Worm (Caenorhabditis elegans) whole organism, young adult: Measurements from ENCODE around the gene srn-1.

ENCODE experiments used
- B0261.1 ChIP-seq: sonication (generic microtip); optimal IDR thresholded peaks from 2 replicates; lab custom pipeline; 2016; ENCODE audit warnings: mild to moderate bottlenecking, missing genetic modification characterization, moderate library complexity, missing compliant biosample characterization
- B0336.3 ChIP-seq: fragments of 200-800 bp; sonication (Bioruptor generic); IDR thresholded peaks from 2 replicates; pipeline ENCODE4 v1.3.6; 2022; ENCODE audit warnings: missing genetic modification characterization, missing compliant biosample characterization
- C17E4.6 ChIP-seq: fragments of 200-800 bp; sonication (Bioruptor generic); IDR thresholded peaks from 2 replicates; pipeline ENCODE4 v1.3.6; 2022; ENCODE audit warnings: missing genetic modification reagents, missing genetic modification characterization, missing compliant biosample characterization
- F52B5.7 ChIP-seq: sonication (generic microtip); optimal IDR thresholded peaks from 2 replicates; lab custom pipeline; 2016; ENCODE audit warnings: mild to moderate bottlenecking, missing genetic modification characterization, missing compliant biosample characterization
- K11D2.4 ChIP-seq: fragments of 200-800 bp; sonication (Bioruptor generic); IDR thresholded peaks from 2 replicates; pipeline ENCODE4 v1.3.6; 2022; ENCODE audit warnings: missing genetic modification reagents, missing genetic modification characterization, missing compliant biosample characterization
- K12H6.12 ChIP-seq: fragments of 200-800 bp; sonication (Bioruptor generic); optimal IDR thresholded peaks from 2 replicates; lab custom pipeline; 2018; ENCODE audit warnings: mild to moderate bottlenecking, missing genetic modification characterization, missing compliant biosample characterization
- T07F8.4 ChIP-seq: sonication (generic microtip); optimal IDR thresholded peaks from 2 replicates; lab custom pipeline; 2016; ENCODE audit warnings: mild to moderate bottlenecking, missing genetic modification characterization, moderate library complexity, missing compliant biosample characterization
- Y53F4B.3 ChIP-seq: fragments of 200-800 bp; sonication (Bioruptor generic); IDR thresholded peaks from 2 replicates; pipeline ENCODE4 v1.3.6; 2022; ENCODE audit warnings: missing genetic modification reagents, missing genetic modification characterization, missing compliant biosample characterization
- Y95B8A.8 ChIP-seq: fragments of 200-800 bp; sonication (Bioruptor generic); IDR thresholded peaks from 2 replicates; pipeline ENCODE4 v1.3.6; 2022; ENCODE audit warnings: missing genetic modification reagents, missing genetic modification characterization, missing compliant biosample characterization
- akir-1 ChIP-seq: fragments of 200-800 bp; sonication (Bioruptor generic); optimal IDR thresholded peaks from 2 replicates; lab custom pipeline; 2018; ENCODE audit warnings: mild to moderate bottlenecking, missing genetic modification characterization, moderate library complexity, missing compliant biosample characterization
- athp-1 ChIP-seq: sonication (generic microtip); optimal IDR thresholded peaks from 2 replicates; lab custom pipeline; 2017; ENCODE audit warnings: mild to moderate bottlenecking, missing genetic modification characterization, missing compliant biosample characterization
- bed-1 ChIP-seq: fragments of 200-800 bp; sonication (Bioruptor generic); IDR thresholded peaks from 2 replicates; pipeline ENCODE4 v1.3.6; 2022; ENCODE audit warnings: missing genetic modification reagents, missing genetic modification characterization, missing compliant biosample characterization
- dpff-1 ChIP-seq: sonication (generic microtip); optimal IDR thresholded peaks from 2 replicates; lab custom pipeline; 2017; ENCODE audit warnings: mild to moderate bottlenecking, missing genetic modification characterization, missing compliant biosample characterization
- efl-1 ChIP-seq: fragments of 150-350 bp; optimal IDR thresholded peaks from 2 replicates; lab custom pipeline; 2014; ENCODE audit warnings: missing biosample characterization, missing genetic modification reagents, missing genetic modification characterization
- him-1 ChIP-seq: sonication (generic microtip); optimal IDR thresholded peaks from 2 replicates; lab custom pipeline; 2016; ENCODE audit warnings: missing genotype, missing genetic modification reagents, missing genetic modification characterization, missing compliant biosample characterization
- hlh-26 ChIP-seq: fragments of 200-800 bp; sonication (Bioruptor generic); conservative IDR thresholded peaks from 2 replicates; pipeline ENCODE4 v1.3.6; 2022; ENCODE audit warnings: missing genetic modification reagents, missing genetic modification characterization, missing compliant biosample characterization
- hsf-1 ChIP-seq: fragments of 200-800 bp; sonication (Bioruptor generic); IDR thresholded peaks from 2 replicates; pipeline ENCODE4 v1.3.6; 2022; ENCODE audit warnings: missing genetic modification reagents, missing genetic modification characterization, missing compliant biosample characterization
- let-607 ChIP-seq, 2 experiments: fragments of 200-800 bp in 1 of 2; sonication (Bioruptor generic) in 1 of 2; sonication (generic microtip) in 1 of 2; optimal IDR thresholded peaks; 2 replicates each; lab custom pipeline; 2016 to 2018; ENCODE audit warnings: mild to moderate bottlenecking in 2 of 2, missing compliant biosample characterization in 2 of 2, missing genetic modification characterization in 2 of 2, moderate library complexity in 2 of 2, missing genotype in 1 of 2
- lin-40 ChIP-seq: sonication (generic microtip); optimal IDR thresholded peaks from 2 replicates; lab custom pipeline; 2016; ENCODE audit warnings: missing genetic modification characterization, mild to moderate bottlenecking, missing compliant biosample characterization, missing genotype, missing genetic modification reagents
- madf-3 ChIP-seq: fragments of 200-800 bp; sonication (Bioruptor generic); IDR thresholded peaks from 2 replicates; pipeline ENCODE4 v1.3.6; 2022; ENCODE audit warnings: missing genetic modification reagents, missing genetic modification characterization, missing compliant biosample characterization
- madf-6 ChIP-seq: fragments of 200-800 bp; sonication (Bioruptor generic); IDR thresholded peaks from 2 replicates; pipeline ENCODE4 v1.3.6; 2022; ENCODE audit warnings: missing genetic modification reagents, missing genetic modification characterization, missing compliant biosample characterization
- madf-8 ChIP-seq: fragments of 200-800 bp; sonication (Bioruptor generic); conservative IDR thresholded peaks from 2 replicates; pipeline ENCODE4 v1.3.6; 2022; ENCODE audit warnings: missing genetic modification reagents, missing genetic modification characterization, missing compliant biosample characterization
- nfyb-1 ChIP-seq: fragments of 200-800 bp; sonication (Bioruptor generic); IDR thresholded peaks from 2 replicates; pipeline ENCODE4 v1.3.6; 2022; ENCODE audit warnings: missing genetic modification reagents, missing genetic modification characterization, missing compliant biosample characterization
- nhr-27 ChIP-seq: fragments of 200-800 bp; sonication (Bioruptor generic); optimal IDR thresholded peaks from 2 replicates; lab custom pipeline; 2018; ENCODE audit warnings: mild to moderate bottlenecking, missing genetic modification characterization, moderate library complexity, missing compliant biosample characterization
- repo-1 ChIP-seq: sonication (generic microtip); optimal IDR thresholded peaks from 2 replicates; lab custom pipeline; 2017; ENCODE audit warnings: mild to moderate bottlenecking, missing genetic modification characterization, missing compliant biosample characterization
- snpc-1.1 ChIP-seq: sonication (generic microtip); optimal IDR thresholded peaks from 2 replicates; lab custom pipeline; 2017; ENCODE audit warnings: missing genetic modification characterization, mild to moderate bottlenecking, missing compliant biosample characterization, antibody characterized with exemption, moderate library complexity, missing genotype, missing genetic modification reagents; ENCODE audit not compliant: insufficient read depth
- snpc-1.3 ChIP-seq: sonication (generic microtip); optimal IDR thresholded peaks from 2 replicates; lab custom pipeline; 2017; ENCODE audit warnings: missing genetic modification characterization, mild to moderate bottlenecking, missing compliant biosample characterization, antibody characterized with exemption, moderate library complexity, missing genotype, missing genetic modification reagents; ENCODE audit not compliant: insufficient read depth
- somi-1 ChIP-seq: fragments of 200-800 bp; sonication (Bioruptor generic); optimal IDR thresholded peaks from 2 replicates; lab custom pipeline; 2018; ENCODE audit warnings: mild to moderate bottlenecking, missing genetic modification characterization, missing compliant biosample characterization
- tbp1 ChIP-seq: fragments of 200-800 bp; sonication (Bioruptor generic); optimal IDR thresholded peaks from 2 replicates; lab custom pipeline; 2018; ENCODE audit warnings: mild to moderate bottlenecking, missing genetic modification characterization, missing compliant biosample characterization
- unc-62 ChIP-seq: fragments of 150-350 bp; optimal IDR thresholded peaks from 2 replicates; lab custom pipeline; 2014; ENCODE audit warnings: missing biosample characterization, missing genetic modification reagents, missing genetic modification characterization
- zfh-2 ChIP-seq: fragments of 200-800 bp; sonication (Bioruptor generic); conservative IDR thresholded peaks from 2 replicates; pipeline ENCODE4 v1.3.6; 2022; ENCODE audit warnings: missing genetic modification reagents, missing genetic modification characterization, missing compliant biosample characterization
- ztf-22 ChIP-seq: fragments of 200-800 bp; sonication (Bioruptor generic); optimal IDR thresholded peaks from 2 replicates; lab custom pipeline; 2018; ENCODE audit warnings: mild to moderate bottlenecking, missing genetic modification characterization, moderate library complexity, missing compliant biosample characterization
- ztf-26 ChIP-seq: sonication (generic microtip); optimal IDR thresholded peaks from 2 replicates; lab custom pipeline; 2017; ENCODE audit warnings: missing genetic modification characterization, missing compliant biosample characterization
- ztf-28 ChIP-seq: fragments of 200-800 bp; sonication (Bioruptor generic); IDR thresholded peaks from 2 replicates; pipeline ENCODE4 v1.3.6; 2022; ENCODE audit warnings: missing genetic modification reagents, missing genetic modification characterization, missing compliant biosample characterization

The srn-1 gene

ce11 chrV:6317928-6318327, 31.7 kb upstream of the srn-1 start:
- TF ChIP-seq lin-40 (no peak), snpc-1.3 (tag; lab: Kevin White, UChicago) (no peak)

- no peak for TF ChIP-seq akir-1 (GFP tag; lab: Kevin White, UChicago)
- TF ChIP-seq nfyb-1 (GFP tag; lab: Robert Waterston, UW): no peak
- no peak for TF ChIP-seq snpc-1.1 (tag; lab: Kevin White, UChicago)
- TF ChIP-seq ztf-22 (GFP tag; lab: Kevin White, UChicago): no peak
- TF ChIP-seq him-1 (tag; lab: Kevin White, UChicago): no peak
- no peak for TF ChIP-seq Y95B8A.8 (GFP tag; lab: Robert Waterston, UW)
- TF ChIP-seq hlh-26 (GFP tag; lab: Robert Waterston, UW): no peak
- no peak for TF ChIP-seq efl-1
- TF ChIP-seq C17E4.6 (GFP tag; lab: Robert Waterston, UW): no peak
- TF ChIP-seq T07F8.4 (tag; lab: Kevin White, UChicago): no peak
- no peak for TF ChIP-seq let-607 (tag; optimal IDR thresholded peaks at IDR 0.05; lab: Kevin White, UChicago)
- no peak for TF ChIP-seq lin-40
- no peak for TF ChIP-seq athp-1 (tag; lab: Kevin White, UChicago)
- no peak for TF ChIP-seq hsf-1 (GFP tag; lab: Robert Waterston, UW)
- TF ChIP-seq madf-3 (GFP tag; lab: Robert Waterston, UW): no peak
- no peak for TF ChIP-seq B0261.1 (tag; lab: Kevin White, UChicago)
- no peak for TF ChIP-seq ztf-28 (GFP tag; lab: Robert Waterston, UW)
- no peak for TF ChIP-seq dpff-1
Measured at ce11 chrV:6316632-6317031, 30.4 kb upstream of the srn-1 start, which contains the start of gene cest-24. Gene cest-24 (plus strand): TSS chrV:6316932.

ce11 chrV:6311936-6312335, 25.7 kb upstream of the srn-1 start:
- TF ChIP-seq madf-8 (GFP tag; lab: Robert Waterston, UW) (0 out of 2 replicates have a peak, but pooled peaks have one; percentile 7), efl-1 (peak; percentile 60), akir-1 (GFP tag; lab: Kevin White, UChicago) (no peak), madf-6 (GFP tag; lab: Robert Waterston, UW) (peak; percentile 62)

ce11 chrV:6303471-6303870, 17.2 kb upstream of the srn-1 start, which contains the start of gene sago-1:
Gene sago-1 (plus strand): TSS chrV:6303771.
- TF ChIP-seq K11D2.4: no peak
- TF ChIP-seq F52B5.7 (tag; lab: Kevin White, UChicago): no peak
- no peak for TF ChIP-seq tbp1 (GFP tag; lab: Kevin White, UChicago)

ce11 chrV:6302465-6302864, 16.2 kb upstream of the srn-1 start:
- TF ChIP-seq somi-1 (GFP tag; lab: Kevin White, UChicago) (no peak), nhr-27 (tag; lab: Kevin White, UChicago) (no peak), Y53F4B.3 (GFP tag; lab: Robert Waterston, UW) (no peak), bed-1 (no peak), repo-1 (no peak), hsf-1 (GFP tag; lab: Robert Waterston, UW) (no peak), B0336.3 (GFP tag; lab: Robert Waterston, UW) (no peak), unc-62 (no peak), K12H6.12 (no peak), ztf-26 (no peak), zfh-2 (no peak)
- TF ChIP-seq, all 124 proteins: peak for 0
